Worm (Caenorhabditis elegans) whole organism, L4 larva: ENCODE results near the gene srab-16.

Source experiments
- Y75B8A.6 ChIP-seq: fragments of 200-800 bp; sonication (Bioruptor generic); IDR thresholded peaks from 2 replicates; pipeline ENCODE4 v1.3.6; 2022; ENCODE audit warnings: missing genetic modification reagents, missing genetic modification characterization, missing compliant biosample characterization
- ZK546.5 ChIP-seq, 2 experiments: sonication (generic microtip); optimal IDR thresholded peaks; 2 replicates each; lab custom pipeline; 2017; ENCODE audit warnings: missing biosample characterization in 2 of 2, missing genetic modification characterization in 2 of 2
- aha-1 ChIP-seq: fragments of 150-350 bp; peaks from one replicate; lab custom pipeline; 2014; ENCODE audit warnings: missing biosample characterization, missing genetic modification characterization
- dve-1 ChIP-seq: sonication (generic microtip); optimal IDR thresholded peaks from 2 replicates; lab custom pipeline; 2017; ENCODE audit warnings: antibody characterized with exemption, mild to moderate bottlenecking, missing genetic modification characterization, missing compliant biosample characterization; ENCODE audit not compliant: insufficient read depth
- egl-27 ChIP-seq: sonication (generic microtip); optimal IDR thresholded peaks from 3 replicates; lab custom pipeline; 2017; ENCODE audit warnings: missing biosample characterization, missing genetic modification reagents, missing genetic modification characterization
- hif-1 ChIP-seq, 2 experiments: sonication (generic microtip); optimal IDR thresholded peaks; 2 replicates each; lab custom pipeline; 2016 to 2017; ENCODE audit warnings: missing compliant biosample characterization in 2 of 2, missing genetic modification characterization in 2 of 2, missing genetic modification reagents in 2 of 2, missing genotype in 2 of 2, mild to moderate bottlenecking in 1 of 2
- lin-39 ChIP-seq: fragments of 150-350 bp; optimal IDR thresholded peaks from 2 replicates; lab custom pipeline; 2014; ENCODE audit warnings: missing biosample characterization, missing genetic modification reagents, missing genetic modification characterization
- lsy-2 ChIP-seq, 2 experiments: fragments of 150-350 bp in 1 of 2; sonication (generic microtip) in 1 of 2; optimal IDR thresholded peaks; 2 replicates each; lab custom pipeline; 2014 to 2017; ENCODE audit warnings: missing biosample characterization in 2 of 2, missing genetic modification characterization in 2 of 2
- mep-1 ChIP-seq: fragments of 150-350 bp; sonication (generic microtip); optimal IDR thresholded peaks from 3 replicates; lab custom pipeline; 2014; ENCODE audit warnings: missing biosample characterization, missing genetic modification characterization
- nhr-11 ChIP-seq: fragments of 150-350 bp; optimal IDR thresholded peaks from 2 replicates; lab custom pipeline; 2014; ENCODE audit warnings: missing biosample characterization, missing genetic modification characterization
- nhr-42 ChIP-seq: fragments of 200-800 bp; sonication (Bioruptor generic); IDR thresholded peaks from 2 replicates; pipeline ENCODE4 v1.3.6; 2022; ENCODE audit warnings: missing genetic modification characterization, missing compliant biosample characterization
- unc-62 ChIP-seq, 3 experiments: fragments of 150-350 bp in 1 of 3; sonication (generic microtip); optimal IDR thresholded peaks in 2 of 3; peaks in 1 of 3; 1 replicate in 1 of 3; 2 replicates in 2 of 3; lab custom pipeline; 2014 to 2017; ENCODE audit warnings: missing biosample characterization in 3 of 3, missing genetic modification characterization in 3 of 3, missing genetic modification reagents in 3 of 3, missing genotype in 1 of 3
- ztf-11 ChIP-seq: fragments of 150-350 bp; optimal IDR thresholded peaks from 2 replicates; lab custom pipeline; 2014; ENCODE audit warnings: missing biosample characterization, missing genetic modification characterization

ce11 chrV:833368-833767, 50.8 kb downstream of the srab-16 start, which contains the start of gene F41H8.1:
- TF ChIP-seq lsy-2 (tag; optimal IDR thresholded peaks at IDR 0.05; lab: Kevin White, UChicago) (no peak), nhr-42 (GFP tag; lab: Robert Waterston, UW) (no peak), dve-1 (tag; lab: Kevin White, UChicago) (no peak), nhr-11 (no peak), hif-1 (tag; optimal IDR thresholded peaks at IDR 0.05; lab: Kevin White, UChicago) (no peak), lin-39 (no peak), unc-62 (GFP tag; optimal IDR thresholded peaks at IDR 0.05 in 1 of 2; lab: Kevin White, UChicago) (no peak), unc-62 (tag; optimal IDR thresholded peaks at IDR 0.05; lab: Kevin White, UChicago) (no peak), Y75B8A.6 (GFP tag; lab: Robert Waterston, UW) (no peak), ZK546.5 (tag; optimal IDR thresholded peaks at IDR 0.05; lab: Kevin White, UChicago) (no peak), mep-1 (tag; lab: Kevin White, UChicago) (no peak), aha-1 (tag; lab: Kevin White, UChicago) (no peak), egl-27 (tag; lab: Kevin White, UChicago) (no peak), ztf-11 (tag; lab: Kevin White, UChicago) (no peak)
